Worm (Caenorhabditis elegans) whole organism, midembryonic: ENCODE data around the gene rsp-8.

Experiments
- T22C8.4 ChIP-seq: fragments of 200-800 bp; sonication (Bioruptor generic); IDR thresholded peaks from 2 replicates; pipeline ENCODE4 v1.3.6; 2022; ENCODE audit warnings: missing genetic modification characterization, missing compliant biosample characterization
- flt-1 ChIP-seq: fragments of 200-800 bp; sonication (Bioruptor generic); IDR thresholded peaks from 2 replicates; pipeline ENCODE4 v1.3.6; 2022; ENCODE audit warnings: missing genetic modification characterization, missing compliant biosample characterization
- klf-2 ChIP-seq: fragments of 200-800 bp; sonication (Bioruptor generic); conservative IDR thresholded peaks from 2 replicates; pipeline ENCODE4 v1.3.6; 2022; ENCODE audit warnings: missing genetic modification reagents, missing genetic modification characterization, missing compliant biosample characterization
- med-1 ChIP-seq: sonication (generic microtip); optimal IDR thresholded peaks from 2 replicates; lab custom pipeline; 2017; ENCODE audit warnings: missing genetic modification characterization, mild to moderate bottlenecking, missing compliant biosample characterization, antibody characterized with exemption, missing genetic modification reagents; ENCODE audit not compliant: insufficient read depth
- ref-1 ChIP-seq: fragments of 200-800 bp; sonication (Bioruptor generic); conservative IDR thresholded peaks from 2 replicates; pipeline ENCODE4 v1.3.6; 2022; ENCODE audit warnings: missing genetic modification reagents, missing genetic modification characterization, missing compliant biosample characterization
- ztf-23 ChIP-seq: fragments of 200-800 bp; sonication (Bioruptor generic); IDR thresholded peaks from 2 replicates; pipeline ENCODE4 v1.3.6; 2022; ENCODE audit warnings: missing genetic modification reagents, missing genetic modification characterization, missing compliant biosample characterization
- ztf-29 ChIP-seq: fragments of 200-800 bp; sonication (Bioruptor generic); IDR thresholded peaks from 2 replicates; pipeline ENCODE4 v1.3.6; 2022; ENCODE audit warnings: missing genetic modification reagents, missing genetic modification characterization, missing compliant biosample characterization

ce11 chrIII:11824580-11824979, 1.6 kb upstream of the rsp-8 start:
- TF ChIP-seq flt-1 (no peak), klf-2 (GFP tag; lab: Robert Waterston, UW) (no peak), ztf-29 (GFP tag; lab: Robert Waterston, UW) (no peak), ztf-23 (GFP tag; lab: Robert Waterston, UW) (no peak), T22C8.4 (GFP tag; lab: Robert Waterston, UW) (no peak), med-1 (GFP tag; lab: Kevin White, UChicago) (no peak), ref-1 (GFP tag; lab: Robert Waterston, UW) (no peak)
